Worm (Caenorhabditis elegans) whole organism, L2 larva: ENCODE measurements around the gene zig-10.

Experiments used
- ama-1 ChIP-seq: fragments of 150-350 bp; optimal IDR thresholded peaks from 2 replicates; lab custom pipeline; 2018; ENCODE audit warnings: inconsistent platforms
- nhr-237 ChIP-seq: fragments of 150-350 bp; optimal IDR thresholded peaks from 2 replicates; lab custom pipeline; 2014; ENCODE audit warnings: missing biosample characterization, missing genetic modification characterization
- skn-1 ChIP-seq: sonication (generic microtip); optimal IDR thresholded peaks from 2 replicates; lab custom pipeline; 2017; ENCODE audit warnings: missing biosample characterization, missing genetic modification characterization
- snpc-4 ChIP-seq: fragments of 150-350 bp; optimal IDR thresholded peaks from 2 replicates; lab custom pipeline; 2014; ENCODE audit warnings: missing biosample characterization, missing genetic modification characterization
- unc-55 ChIP-seq: fragments of 150-350 bp; sonication (generic microtip); optimal IDR thresholded peaks from 3 replicates; lab custom pipeline; 2014; ENCODE audit warnings: missing biosample characterization, missing genetic modification reagents, missing genetic modification characterization
- ztf-11 ChIP-seq: sonication (generic microtip); optimal IDR thresholded peaks from 2 replicates; lab custom pipeline; 2017; ENCODE audit warnings: missing biosample characterization, missing genetic modification characterization

DNA sequence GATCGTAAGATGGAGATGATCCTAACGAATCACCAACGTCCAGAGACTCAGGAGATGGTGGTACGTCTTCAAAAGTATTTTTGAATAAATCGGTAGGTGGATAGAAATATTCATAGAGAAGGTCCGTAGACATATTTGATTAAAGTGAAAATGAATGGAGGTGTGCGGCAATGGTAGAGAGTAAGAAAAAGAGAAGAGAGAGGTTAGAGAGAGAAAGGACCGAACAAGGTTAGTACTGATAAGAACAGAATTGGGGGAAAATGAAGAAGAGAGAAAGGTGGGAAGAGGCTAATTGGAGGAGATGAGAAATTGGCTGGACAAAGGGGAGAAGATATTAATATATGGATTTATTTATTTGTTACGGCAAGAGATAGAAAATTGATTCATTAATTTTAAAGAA is 51.1 kb downstream of the zig-10 start, which contains the start of gene nhr-22:
- TF ChIP-seq skn-1 (tag; lab: Kevin White, UChicago): no peak
- no peak for TF ChIP-seq ztf-11 (tag; lab: Kevin White, UChicago)
- no peak for TF ChIP-seq ama-1 (lab: Kevin White, UChicago)
- no peak for TF ChIP-seq unc-55 (GFP tag; lab: Kevin White, UChicago)
- TF ChIP-seq snpc-4 (tag; lab: Kevin White, UChicago): no peak
- TF ChIP-seq nhr-237 (tag; lab: Kevin White, UChicago): no peak
